Worm (Caenorhabditis elegans): ENCODE results near the gene C12D12.3.
A peak's percentile ranks its signal among the peaks of the same experiment; 100 is the strongest.

The C12D12.3 gene

ce11 chrX:3488993-3489392 is at the start of gene C12D12.3:
Gene C12D12.3 (plus strand): TSS chrX:3489293.
- TF ChIP-seq unc-62 (GFP tag; optimal IDR thresholded peaks at IDR 0.05) (no peak), egl-5 (tag; optimal IDR thresholded peaks at IDR 0.05) (no peak), elt-3 (tag; optimal IDR thresholded peaks at IDR 0.05) (no peak), elt-1 (tag; optimal IDR thresholded peaks at IDR 0.05) (no peak), zag-1 (tag; optimal IDR thresholded peaks at IDR 0.05) (no peak), snpc-4 (tag; optimal IDR thresholded peaks at IDR 0.05) (no peak), fos-1 (tag; optimal IDR thresholded peaks at IDR 0.05) (no peak)

ce11 chrX:3439823-3440222 is 49.3 kb upstream of the C12D12.3 start:
- TF ChIP-seq unc-62 (GFP tag; optimal IDR thresholded peaks at IDR 0.05): no peak
- TF ChIP-seq ztf-11 (tag; optimal IDR thresholded peaks at IDR 0.05): no peak
- no peak for TF ChIP-seq nhr-11 (tag; optimal IDR thresholded peaks at IDR 0.05)
- no peak for TF ChIP-seq ama-1 (optimal IDR thresholded peaks at IDR 0.05)
- no peak for TF ChIP-seq lsy-12 (tag; optimal IDR thresholded peaks at IDR 0.05)
- TF ChIP-seq daf-12 (tag; optimal IDR thresholded peaks at IDR 0.05): no peak
- TF ChIP-seq eor-1 (tag; optimal IDR thresholded peaks at IDR 0.05): no peak
- no peak for TF ChIP-seq jun-1 (tag; optimal IDR thresholded peaks at IDR 0.05)
- no peak for TF ChIP-seq elt-2 (tag; optimal IDR thresholded peaks at IDR 0.05)
- no peak for TF ChIP-seq tbx-2 (tag; optimal IDR thresholded peaks at IDR 0.05)
- no peak for TF ChIP-seq snpc-4 (tag; optimal IDR thresholded peaks at IDR 0.05)
- no peak for TF ChIP-seq mdl-1 (tag; optimal IDR thresholded peaks at IDR 0.05)
- TF ChIP-seq nhr-43 (tag; optimal IDR thresholded peaks at IDR 0.05; ENCODE audit: poor library complexity, severe bottlenecking): no peak

ce11 chrX:3440308-3440707 is 48.8 kb upstream of the C12D12.3 start:
- no peak for TF ChIP-seq nhr-23 (tag; optimal IDR thresholded peaks at IDR 0.05)
- peak; percentile 59 for TF ChIP-seq lin-39 (tag; optimal IDR thresholded peaks at IDR 0.05)

- TF ChIP-seq nhr-25 (tag; optimal IDR thresholded peaks at IDR 0.05): no peak
- no peak for TF ChIP-seq tbx-2 (tag; optimal IDR thresholded peaks at IDR 0.05)
- TF ChIP-seq nhr-76 (tag; optimal IDR thresholded peaks at IDR 0.05): no peak
- TF ChIP-seq nfya-1 (tag; optimal IDR thresholded peaks at IDR 0.05; ENCODE audit: insufficient read depth): no peak
- TF ChIP-seq ama-1 (optimal IDR thresholded peaks at IDR 0.05): no peak
- TF ChIP-seq sea-2 (GFP tag; optimal IDR thresholded peaks at IDR 0.05): no peak
- no peak for TF ChIP-seq eor-1 (tag; optimal IDR thresholded peaks at IDR 0.05)
- no peak for TF ChIP-seq pha-4 (tag; optimal IDR thresholded peaks at IDR 0.05)
- no peak for TF ChIP-seq nhr-43 (tag; optimal IDR thresholded peaks at IDR 0.05; ENCODE audit: poor library complexity, severe bottlenecking)
- no peak for TF ChIP-seq zag-1 (tag; optimal IDR thresholded peaks at IDR 0.05)
- TF ChIP-seq pqm-1 (tag; optimal IDR thresholded peaks at IDR 0.05): no peak
- TF ChIP-seq ceh-82 (tag; optimal IDR thresholded peaks at IDR 0.05): no peak
- TF ChIP-seq egl-5 (tag; optimal IDR thresholded peaks at IDR 0.05): no peak
- TF ChIP-seq jun-1 (tag; optimal IDR thresholded peaks at IDR 0.05): no peak
- TF ChIP-seq fkh-2 (tag; optimal IDR thresholded peaks at IDR 0.05): no peak
- no peak for TF ChIP-seq mml-1 (tag; optimal IDR thresholded peaks at IDR 0.05)
- no peak for TF ChIP-seq fkh-10 (GFP tag; optimal IDR thresholded peaks at IDR 0.05)
- TF ChIP-seq unc-62 (GFP tag; optimal IDR thresholded peaks at IDR 0.05): no peak
Measured at ce11 chrX:3441539-3441938, 47.6 kb upstream of the C12D12.3 start, which contains the start of gene ZK813.3. Gene ZK813.3 (plus strand): TSS chrX:3441839.

- no peak for TF ChIP-seq nfya-1 (tag; optimal IDR thresholded peaks at IDR 0.05; ENCODE audit: insufficient read depth)
- no peak for TF ChIP-seq nhr-12 (tag; optimal IDR thresholded peaks at IDR 0.05)
- TF ChIP-seq tbx-2 (tag; optimal IDR thresholded peaks at IDR 0.05): no peak
- no peak for TF ChIP-seq elt-1 (tag; optimal IDR thresholded peaks at IDR 0.05)
- no peak for TF ChIP-seq zag-1 (tag; optimal IDR thresholded peaks at IDR 0.05)
- TF ChIP-seq ceh-28 (tag; optimal IDR thresholded peaks at IDR 0.05): no peak
- TF ChIP-seq pqm-1 (tag; optimal IDR thresholded peaks at IDR 0.05): no peak
- no peak for TF ChIP-seq R02D3.7 (tag; optimal IDR thresholded peaks at IDR 0.05)
- no peak for TF ChIP-seq nhr-28 (tag; optimal IDR thresholded peaks at IDR 0.05)
- no peak for TF ChIP-seq nhr-77 (tag; optimal IDR thresholded peaks at IDR 0.05)
Measured at ce11 chrX:3443526-3443925, 45.6 kb upstream of the C12D12.3 start, which contains the start of gene ZK813.2. Gene ZK813.2 (plus strand): TSS chrX:3443826.

Data from whole organism, L3 larva.